Fruit fly (Drosophila melanogaster) whole organism, adult: ENCODE measurements around the gene mil.

Experiments used
- CG11617 ChIP-seq: fragments of 200-800 bp; sonication (Bioruptor generic); optimal IDR thresholded peaks from 2 replicates; lab custom pipeline; 2017; ENCODE audit warnings: mild to moderate bottlenecking, missing biosample characterization, missing genetic modification reagents, missing genetic modification characterization
- CG12768 ChIP-seq: fragments of 200-800 bp; sonication (Bioruptor generic); optimal IDR thresholded peaks from 2 replicates; lab custom pipeline; 2017; ENCODE audit warnings: missing biosample characterization, missing genetic modification characterization, mild to moderate bottlenecking, moderate library complexity, missing genetic modification reagents
- CG14711 ChIP-seq: fragments of 200-800 bp; sonication (Bioruptor generic); optimal IDR thresholded peaks from 2 replicates; lab custom pipeline; 2018; ENCODE audit warnings: missing biosample characterization, mild to moderate bottlenecking, missing genetic modification characterization, moderate library complexity
- CG1620 ChIP-seq: fragments of 200-800 bp; sonication (Bioruptor generic); optimal IDR thresholded peaks from 2 replicates; lab custom pipeline; 2016; ENCODE audit warnings: missing biosample characterization, missing genetic modification characterization
- CG33017 ChIP-seq: fragments of 200-800 bp; sonication (Bioruptor generic); optimal IDR thresholded peaks from 2 replicates; lab custom pipeline; 2018; ENCODE audit warnings: missing biosample characterization, mild to moderate bottlenecking, missing genetic modification characterization, moderate library complexity
- CG5204 ChIP-seq: fragments of 200-800 bp; sonication (Bioruptor generic); optimal IDR thresholded peaks from 2 replicates; lab custom pipeline; 2016; ENCODE audit warnings: missing biosample characterization, missing genetic modification characterization
- CG7045 ChIP-seq: fragments of 200-800 bp; sonication (Bioruptor generic); optimal IDR thresholded peaks from 2 replicates; lab custom pipeline; 2017; ENCODE audit warnings: missing biosample characterization, mild to moderate bottlenecking, missing genetic modification characterization
- CG7101 ChIP-seq: fragments of 200-800 bp; sonication (Bioruptor generic); optimal IDR thresholded peaks from 2 replicates; lab custom pipeline; 2018; ENCODE audit warnings: missing biosample characterization, mild to moderate bottlenecking, missing genetic modification characterization, moderate library complexity
- Clk ChIP-seq: fragments of 200-800 bp; sonication (Bioruptor generic); optimal IDR thresholded peaks from 2 replicates; lab custom pipeline; 2017; ENCODE audit warnings: missing biosample characterization, missing genetic modification characterization
- Crg-1 ChIP-seq: fragments of 200-800 bp; sonication (Bioruptor generic); optimal IDR thresholded peaks from 2 replicates; lab custom pipeline; 2016; ENCODE audit warnings: missing biosample characterization, missing genetic modification characterization
- Hr96 ChIP-seq: fragments of 200-800 bp; sonication (Bioruptor generic); optimal IDR thresholded peaks from 2 replicates; lab custom pipeline; 2016; ENCODE audit warnings: missing biosample characterization, missing genetic modification characterization
- Mnt ChIP-seq: fragments of 200-800 bp; sonication (Bioruptor generic); optimal IDR thresholded peaks from 2 replicates; lab custom pipeline; 2016; ENCODE audit warnings: missing biosample characterization, mild to moderate bottlenecking, missing genetic modification characterization
- bab1 ChIP-seq: fragments of 200-800 bp; sonication (Bioruptor generic); optimal IDR thresholded peaks from 3 replicates; lab custom pipeline; 2019; ENCODE audit warnings: missing biosample characterization, mild to moderate bottlenecking, missing genetic modification characterization, moderate library complexity
- cic ChIP-seq: fragments of 200-800 bp; sonication (Bioruptor generic); optimal IDR thresholded peaks from 2 replicates; lab custom pipeline; 2017; ENCODE audit warnings: missing biosample characterization, mild to moderate bottlenecking, missing genetic modification characterization, moderate library complexity
- cnc ChIP-seq, 2 experiments: fragments of >200 bp; optimal IDR thresholded peaks; 2 replicates each; lab custom pipeline; 2017
- kay ChIP-seq: fragments of 200-800 bp; sonication (Bioruptor generic); peaks from one replicate; lab custom pipeline; 2016; ENCODE audit warnings: missing biosample characterization, missing genetic modification characterization, borderline replicate concordance
- ovo ChIP-seq: fragments of 200-800 bp; sonication (Bioruptor generic); optimal IDR thresholded peaks from 2 replicates; lab custom pipeline; 2016; ENCODE audit warnings: missing biosample characterization, missing genetic modification characterization
- pad ChIP-seq: fragments of 200-800 bp; sonication (Bioruptor generic); optimal IDR thresholded peaks from 3 replicates; lab custom pipeline; 2017; ENCODE audit warnings: missing biosample characterization, missing genetic modification characterization, mild to moderate bottlenecking, moderate library complexity, missing genetic modification reagents
- tj ChIP-seq: fragments of 200-800 bp; sonication (Bioruptor generic); optimal IDR thresholded peaks from 3 replicates; lab custom pipeline; 2017; ENCODE audit warnings: missing biosample characterization, mild to moderate bottlenecking, missing genetic modification characterization, moderate library complexity
- toe ChIP-seq: fragments of 200-800 bp; sonication (Bioruptor generic); optimal IDR thresholded peaks from 2 replicates; lab custom pipeline; 2016; ENCODE audit warnings: missing biosample characterization, missing genetic modification characterization

Gene mil

DNA sequence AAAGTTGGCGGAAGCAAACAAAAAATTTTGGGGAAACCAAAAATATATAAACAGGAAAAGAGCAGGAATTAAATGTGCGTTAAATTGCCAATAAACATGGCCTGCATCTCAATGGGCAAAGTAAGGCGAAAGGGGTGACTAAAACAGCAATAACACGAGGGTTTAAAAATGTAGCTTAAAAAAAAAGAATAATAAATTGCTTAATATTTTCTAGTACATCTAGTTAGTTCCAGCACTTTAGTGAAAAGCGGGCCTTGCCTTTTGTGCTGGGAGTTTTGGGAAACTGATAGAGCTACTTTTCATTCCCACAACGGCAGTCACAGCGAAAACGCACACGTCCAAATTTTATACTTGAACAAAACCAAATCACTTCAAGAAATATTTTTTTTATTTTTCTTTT, at the start of gene mil:
Gene mil, plus strand, starts transcription at position 301 of the 400 bp plus-strand sequence.
- TF ChIP-seq toe (GFP tag; lab: Kevin White, UChicago) = no peak

DNA sequence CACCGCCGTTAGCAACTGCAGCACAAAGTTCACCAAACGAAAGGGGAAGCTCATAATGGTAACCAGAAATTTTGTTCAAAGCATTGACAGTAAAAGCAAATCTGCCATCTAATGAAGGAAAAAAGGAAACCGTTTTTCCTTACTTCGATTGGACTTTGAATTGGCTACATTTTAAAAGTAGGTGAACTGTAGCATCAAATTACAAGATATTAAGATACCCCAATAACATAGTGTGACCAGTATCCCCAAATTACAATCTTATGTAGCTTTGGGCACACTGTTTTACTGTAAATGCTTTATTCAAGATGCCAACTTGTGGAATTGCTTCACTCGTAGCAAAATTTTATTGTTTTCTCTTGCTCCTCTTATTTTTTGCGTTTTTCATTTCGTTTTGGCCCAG, 40.0 kb upstream of the mil start, which contains the start of gene CG12426:
Gene CG12426, minus strand, starts transcription at position 101 of the 400 bp plus-strand sequence.
- TF ChIP-seq Mnt (GFP tag; lab: Kevin White, UChicago) (no peak), bab1 (GFP tag; lab: Kevin White, UChicago) (no peak), kay (no peak), cnc (optimal IDR thresholded peaks at IDR 0.05; lab: Kevin White, UChicago) (no peak), CG12768 (GFP tag; lab: Kevin White, UChicago) (no peak), CG7101 (no peak), tj (GFP tag; lab: Kevin White, UChicago) (no peak), CG7045 (GFP tag; lab: Kevin White, UChicago) (no peak), CG11617 (GFP tag; lab: Kevin White, UChicago) (no peak), ovo (GFP tag; lab: Kevin White, UChicago) (no peak), CG33017 (tag; lab: Kevin White, UChicago) (no peak), pad (GFP tag; lab: Kevin White, UChicago) (no peak), Hr96 (GFP tag; lab: Kevin White, UChicago) (no peak), CG1620 (GFP tag; lab: Kevin White, UChicago) (no peak)

DNA sequence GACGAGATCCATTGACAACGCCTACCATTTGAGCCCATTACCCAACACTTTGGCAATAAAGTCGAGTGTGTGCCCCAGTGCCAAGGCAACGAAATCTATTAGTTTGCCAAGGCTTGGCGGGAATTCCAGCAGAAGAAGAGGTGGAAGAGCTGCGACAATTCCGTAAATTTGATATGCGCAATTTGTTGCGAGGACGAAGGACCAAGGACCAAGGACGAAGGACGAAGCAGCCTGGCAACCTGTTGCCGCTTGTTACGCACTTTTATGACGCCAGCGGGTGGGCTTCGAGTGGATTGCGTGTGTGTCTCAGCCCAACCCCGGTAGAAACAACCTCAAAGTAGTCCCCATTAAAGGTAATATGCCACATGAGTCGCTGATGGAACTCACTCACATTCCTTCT, 24.1 kb upstream of the mil start:
- TF ChIP-seq CG1620 (GFP tag; lab: Kevin White, UChicago) (no peak), kay (no peak), Hr96 (GFP tag; lab: Kevin White, UChicago) (no peak), tj (GFP tag; lab: Kevin White, UChicago) (no peak), ovo (GFP tag; lab: Kevin White, UChicago) (no peak), CG7045 (GFP tag; lab: Kevin White, UChicago) (no peak), pad (GFP tag; lab: Kevin White, UChicago) (no peak), CG7101 (no peak), cic (GFP tag; lab: Kevin White, UChicago) (no peak)

DNA sequence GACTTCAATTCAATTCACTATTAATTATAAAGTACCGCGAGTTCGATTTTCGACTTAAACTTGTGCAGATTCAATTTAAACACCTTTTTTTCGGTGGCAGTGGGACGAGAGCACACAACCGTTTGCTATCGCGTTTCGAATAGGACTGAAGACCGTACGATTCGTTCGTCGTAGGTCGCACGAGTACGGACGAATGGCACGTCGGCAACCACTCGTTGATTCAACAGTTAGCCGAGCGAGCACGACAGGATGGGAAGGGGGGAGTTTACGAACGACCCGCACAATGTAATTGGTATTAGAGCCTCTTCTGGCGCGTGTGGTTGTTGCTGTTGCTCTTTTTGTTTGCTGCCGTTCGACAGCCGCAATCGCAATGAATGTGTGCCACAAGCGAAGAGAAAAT, 6.6 kb upstream of the mil start, which contains the start of gene CG34353:
Gene CG34353, minus strand, starts transcription at position 149 of the 400 bp plus-strand sequence.
- TF ChIP-seq CG12768 (GFP tag; lab: Kevin White, UChicago) = no peak
- TF ChIP-seq toe (GFP tag; lab: Kevin White, UChicago) = no peak
- TF ChIP-seq cic (GFP tag; lab: Kevin White, UChicago) = no peak
- TF ChIP-seq Crg-1 (GFP tag; lab: Kevin White, UChicago) = no peak
- no peak for TF ChIP-seq Clk

DNA sequence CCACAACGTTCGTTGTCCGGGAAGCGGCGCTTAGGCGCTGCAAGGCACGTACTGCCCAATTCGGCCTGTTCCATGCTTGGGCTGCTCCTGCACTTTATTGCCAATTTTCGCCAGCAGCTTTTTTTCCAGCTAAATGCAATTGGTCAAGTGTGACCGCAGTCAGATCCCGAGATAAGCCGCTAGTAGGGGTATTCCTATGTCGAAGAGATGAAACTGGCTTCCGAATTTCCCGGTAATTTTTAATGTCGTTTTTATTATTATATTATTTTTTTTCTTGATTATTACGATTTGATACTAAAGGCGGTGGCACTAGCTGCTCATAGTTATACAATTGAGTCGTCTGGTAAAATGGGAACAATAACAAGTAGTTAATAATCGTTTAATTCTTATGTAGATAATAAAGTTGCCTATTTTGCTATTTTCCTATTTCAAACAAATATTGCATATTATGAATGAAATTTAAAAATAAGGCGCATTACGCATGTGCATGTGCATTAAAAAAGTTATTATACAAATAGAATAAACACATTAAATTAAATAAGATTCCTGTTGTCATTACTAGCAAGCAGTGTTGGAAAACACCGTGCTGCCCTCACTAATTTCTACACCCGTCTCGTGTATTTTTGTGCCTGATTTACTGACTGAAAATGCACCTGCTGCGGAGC, 4.2 kb downstream of the mil start, which contains the start of the genes CG5003 and mRpS22:
Gene CG5003, minus strand, starts transcription at position 162 of the 665 bp plus-strand sequence.
Gene mRpS22, plus strand, starts transcription at position 554 of the 665 bp plus-strand sequence.
- TF ChIP-seq CG1620 (GFP tag; lab: Kevin White, UChicago) = peak; percentile 76
- TF ChIP-seq Crg-1 (GFP tag; lab: Kevin White, UChicago) = peak; percentile 68
- TF ChIP-seq Hr96 (GFP tag; lab: Kevin White, UChicago) = peak; percentile 28
- TF ChIP-seq CG5204 (GFP tag; lab: Kevin White, UChicago) = no peak
- TF ChIP-seq CG7101 = peak; percentile 65
- peak; percentile 45 for TF ChIP-seq ovo (GFP tag; lab: Kevin White, UChicago)
- peak; percentile 52 for TF ChIP-seq tj (GFP tag; lab: Kevin White, UChicago)
- TF ChIP-seq kay = no peak
- TF ChIP-seq Mnt (GFP tag; lab: Kevin White, UChicago) = peak; percentile 37
- peak; percentile 45 for TF ChIP-seq CG33017 (tag; lab: Kevin White, UChicago)
- peak; percentile 70 for TF ChIP-seq CG12768 (GFP tag; lab: Kevin White, UChicago)
- TF ChIP-seq CG14711 (tag; lab: Kevin White, UChicago) = peak; percentile 44
- TF ChIP-seq CG7045 (GFP tag; lab: Kevin White, UChicago) = peak; percentile 68
- TF ChIP-seq cic (GFP tag; lab: Kevin White, UChicago) = no peak
- TF ChIP-seq Clk = peak; percentile 51
- peak; percentile 77 for TF ChIP-seq toe (GFP tag; lab: Kevin White, UChicago)
- TF ChIP-seq CG11617 (GFP tag; lab: Kevin White, UChicago) = peak; percentile 78
- TF ChIP-seq cnc (optimal IDR thresholded peaks at IDR 0.05; lab: Kevin White, UChicago) = no peak
- TF ChIP-seq bab1 (GFP tag; lab: Kevin White, UChicago) = no peak
- TF ChIP-seq pad (GFP tag; lab: Kevin White, UChicago) = peak; percentile 64

DNA sequence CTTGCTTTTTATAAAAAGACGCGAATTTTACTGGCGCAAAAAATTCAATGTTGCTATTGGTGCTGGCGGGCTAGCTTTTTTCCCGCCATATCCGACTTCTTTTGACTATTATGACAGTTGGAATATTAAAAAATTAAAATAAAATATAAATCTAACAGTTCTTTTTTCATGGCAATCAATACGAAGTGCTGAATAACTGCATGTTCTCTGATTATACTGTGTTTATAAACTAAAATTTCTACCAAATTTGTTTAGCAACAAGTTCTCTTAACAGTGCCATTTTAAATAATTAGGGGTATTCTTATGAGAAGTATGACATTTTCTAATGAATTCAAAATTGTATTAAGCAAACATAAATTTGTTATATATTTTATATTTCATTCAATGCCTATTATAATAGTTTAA, 7.1 kb downstream of the mil start, which contains the start of gene Boh1:
Gene Boh1, minus strand, starts transcription at position 76 of the 405 bp plus-strand sequence.
- TF ChIP-seq cic (GFP tag; lab: Kevin White, UChicago) = no peak
- no peak for TF ChIP-seq tj (GFP tag; lab: Kevin White, UChicago)
- no peak for TF ChIP-seq toe (GFP tag; lab: Kevin White, UChicago)
- no peak for TF ChIP-seq Crg-1 (GFP tag; lab: Kevin White, UChicago)
- TF ChIP-seq Clk = no peak
- peak; percentile 28 for TF ChIP-seq CG33017 (tag; lab: Kevin White, UChicago)
- no peak for TF ChIP-seq ovo (GFP tag; lab: Kevin White, UChicago)
- peak; percentile 36 for TF ChIP-seq CG7101
- peak; percentile 46 for TF ChIP-seq CG14711 (tag; lab: Kevin White, UChicago)
- peak; percentile 8 for TF ChIP-seq Mnt (GFP tag; lab: Kevin White, UChicago)
- no peak for TF ChIP-seq Hr96 (GFP tag; lab: Kevin White, UChicago)
- no peak for TF ChIP-seq CG5204 (GFP tag; lab: Kevin White, UChicago)
- peak; percentile 58 for TF ChIP-seq CG11617 (GFP tag; lab: Kevin White, UChicago)
- peak; percentile 61 for TF ChIP-seq bab1 (GFP tag; lab: Kevin White, UChicago)
- no peak for TF ChIP-seq pad (GFP tag; lab: Kevin White, UChicago)
- no peak for TF ChIP-seq kay
- TF ChIP-seq CG1620 (GFP tag; lab: Kevin White, UChicago) = no peak
- TF ChIP-seq CG12768 (GFP tag; lab: Kevin White, UChicago) = peak; percentile 13
- TF ChIP-seq CG7045 (GFP tag; lab: Kevin White, UChicago) = no peak
- no peak for TF ChIP-seq cnc (optimal IDR thresholded peaks at IDR 0.05; lab: Kevin White, UChicago)
